Fruit fly (Drosophila melanogaster) whole organism, embryonic: ENCODE data around the gene Dscam3.

Experiments
- Adf1 ChIP-seq: fragments of 200-800 bp; sonication (Bioruptor generic); IDR thresholded peaks from 2 replicates; pipeline ENCODE4 v1.3.6; 2022; ENCODE audit warnings: missing biosample characterization, missing genetic modification characterization
- Bgb ChIP-seq: fragments of 200-800 bp; sonication (Bioruptor generic); IDR thresholded peaks from 2 replicates; pipeline ENCODE4 v1.3.6; 2022; ENCODE audit warnings: missing biosample characterization, missing genetic modification characterization; ENCODE audit not compliant: partially characterized antibody
- CG10209 ChIP-seq: fragments of 200-800 bp; sonication (Bioruptor generic); optimal IDR thresholded peaks from 3 replicates; lab custom pipeline; 2017; ENCODE audit warnings: missing biosample characterization, mild to moderate bottlenecking, missing genetic modification characterization, missing genetic modification reagents
- CG10543 ChIP-seq: fragments of 200-800 bp; sonication (Bioruptor generic); optimal IDR thresholded peaks from 3 replicates; lab custom pipeline; 2017; ENCODE audit warnings: missing biosample characterization, mild to moderate bottlenecking, missing genetic modification characterization, moderate library complexity
- CG11504 ChIP-seq: fragments of 200-800 bp; sonication (Bioruptor generic); optimal IDR thresholded peaks from 3 replicates; lab custom pipeline; 2019; ENCODE audit warnings: missing biosample characterization, mild to moderate bottlenecking, missing genetic modification characterization, moderate library complexity
- CG11696 ChIP-seq: fragments of 200-800 bp; sonication (Bioruptor generic); IDR thresholded peaks from 2 replicates; pipeline ENCODE4 v1.3.6; 2022; ENCODE audit warnings: missing biosample characterization, missing genetic modification characterization
- CG11723 ChIP-seq: fragments of 200-800 bp; sonication (Bioruptor generic); optimal IDR thresholded peaks from 2 replicates; lab custom pipeline; 2017; ENCODE audit warnings: missing biosample characterization, mild to moderate bottlenecking, missing genetic modification characterization
- CG13424 ChIP-seq: fragments of 200-800 bp; sonication (Bioruptor generic); optimal IDR thresholded peaks from 2 replicates; lab custom pipeline; 2019; ENCODE audit warnings: missing biosample characterization, mild to moderate bottlenecking, missing genetic modification characterization, moderate library complexity
- CG13894 ChIP-seq: fragments of 200-800 bp; sonication (Bioruptor generic); optimal IDR thresholded peaks from 3 replicates; lab custom pipeline; 2018; ENCODE audit warnings: missing biosample characterization, mild to moderate bottlenecking, missing genetic modification characterization, moderate library complexity
- CG14441 ChIP-seq: fragments of 200-800 bp; sonication (Bioruptor generic); IDR thresholded peaks from 2 replicates; pipeline ENCODE4 v1.3.6; 2022; ENCODE audit warnings: missing biosample characterization, missing genetic modification characterization
- CG15011 ChIP-seq: fragments of 200-800 bp; sonication (Bioruptor generic); optimal IDR thresholded peaks from 3 replicates; lab custom pipeline; 2018; ENCODE audit warnings: missing biosample characterization, mild to moderate bottlenecking, missing genetic modification characterization
- CG1602 ChIP-seq: fragments of 200-800 bp; sonication (Bioruptor generic); optimal IDR thresholded peaks from 3 replicates; lab custom pipeline; 2016; ENCODE audit warnings: missing biosample characterization, missing genetic modification characterization
- CG17186 ChIP-seq: fragments of 200-800 bp; sonication (Bioruptor generic); optimal IDR thresholded peaks from 3 replicates; lab custom pipeline; 2017; ENCODE audit warnings: missing biosample characterization, missing genetic modification reagents, missing genetic modification characterization
- CG34422 ChIP-seq: fragments of 200-800 bp; sonication (Bioruptor generic); IDR thresholded peaks from 3 replicates; pipeline ENCODE4 v1.3.6; 2022; ENCODE audit warnings: missing biosample characterization, missing genetic modification characterization
- CG3847 ChIP-seq: fragments of 200-800 bp; sonication (Bioruptor generic); IDR thresholded peaks from 2 replicates; pipeline ENCODE4 v1.3.6; 2022; ENCODE audit warnings: missing biosample characterization, missing genetic modification characterization
- CG4360 ChIP-seq: fragments of 200-800 bp; sonication (Bioruptor generic); IDR thresholded peaks from 2 replicates; pipeline ENCODE4 v1.3.6; 2022; ENCODE audit warnings: missing biosample characterization, missing genetic modification characterization
- CG6689 ChIP-seq: fragments of 200-800 bp; sonication (Bioruptor generic); IDR thresholded peaks from 2 replicates; pipeline ENCODE4 v1.3.6; 2022; ENCODE audit warnings: missing biosample characterization, missing genetic modification characterization
- CG6854 ChIP-seq: fragments of 200-800 bp; sonication (Bioruptor generic); optimal IDR thresholded peaks from 3 replicates; lab custom pipeline; 2017; ENCODE audit warnings: missing biosample characterization, mild to moderate bottlenecking, missing genetic modification characterization
- CG7556 ChIP-seq: fragments of 200-800 bp; sonication (Bioruptor generic); optimal IDR thresholded peaks from 2 replicates; lab custom pipeline; 2017; ENCODE audit warnings: missing biosample characterization, mild to moderate bottlenecking, missing genetic modification characterization
- CTCF ChIP-seq: fragments of 200-800 bp; sonication (Bioruptor generic); optimal IDR thresholded peaks from 2 replicates; lab custom pipeline; 2017; ENCODE audit warnings: missing biosample characterization, mild to moderate bottlenecking, missing genetic modification characterization, moderate library complexity
- CoRest ChIP-seq: fragments of 200-800 bp; sonication (Bioruptor generic); optimal IDR thresholded peaks from 3 replicates; lab custom pipeline; 2018; ENCODE audit warnings: missing biosample characterization, mild to moderate bottlenecking, missing genetic modification characterization, moderate library complexity
- D19B ChIP-seq: fragments of 200-800 bp; sonication (Bioruptor generic); optimal IDR thresholded peaks from 2 replicates; lab custom pipeline; 2017; ENCODE audit warnings: missing biosample characterization, mild to moderate bottlenecking, missing genetic modification characterization
- Doc3 ChIP-seq: fragments of 200-800 bp; sonication (Bioruptor generic); IDR thresholded peaks from 3 replicates; pipeline ENCODE4 v1.3.6; 2022; ENCODE audit warnings: missing biosample characterization, missing genetic modification characterization; ENCODE audit not compliant: partially characterized antibody
- Drgx ChIP-seq: fragments of 200-800 bp; sonication (Bioruptor generic); IDR thresholded peaks from 2 replicates; pipeline ENCODE4 v1.3.6; 2022; ENCODE audit warnings: missing biosample characterization, missing genetic modification characterization
- E2f1 ChIP-seq: fragments of 200-800 bp; sonication (Bioruptor generic); IDR thresholded peaks from 2 replicates; pipeline ENCODE4 v1.3.6; 2022; ENCODE audit warnings: missing biosample characterization, missing genetic modification characterization
- HLH54F ChIP-seq: fragments of 200-800 bp; sonication (Bioruptor generic); optimal IDR thresholded peaks from 3 replicates; lab custom pipeline; 2016; ENCODE audit warnings: missing biosample characterization, missing genetic modification characterization
- HmgD ChIP-seq: fragments of 200-800 bp; sonication (Bioruptor generic); optimal IDR thresholded peaks from 3 replicates; lab custom pipeline; 2016; ENCODE audit warnings: missing biosample characterization, missing genetic modification characterization
- Myb ChIP-seq: fragments of 200-800 bp; sonication (Bioruptor generic); optimal IDR thresholded peaks from 2 replicates; lab custom pipeline; 2016; ENCODE audit warnings: missing biosample characterization, missing genetic modification characterization
- NC2α ChIP-seq: fragments of 200-800 bp; sonication (Bioruptor generic); optimal IDR thresholded peaks from 2 replicates; lab custom pipeline; 2016; ENCODE audit warnings: missing biosample characterization, missing genetic modification characterization
- Nf-YC ChIP-seq: fragments of 200-800 bp; optimal IDR thresholded peaks from 3 replicates; lab custom pipeline; 2019; ENCODE audit warnings: missing biosample characterization, mild to moderate bottlenecking, missing genetic modification characterization, moderate library complexity
- Ravus ChIP-seq: fragments of 200-800 bp; sonication (Bioruptor generic); IDR thresholded peaks from 2 replicates; pipeline ENCODE4 v1.3.6; 2022; ENCODE audit warnings: missing biosample characterization, missing genetic modification characterization
- Rfx ChIP-seq: fragments of 200-800 bp; sonication (Bioruptor generic); IDR thresholded peaks from 2 replicates; pipeline ENCODE4 v1.3.6; 2022; ENCODE audit warnings: missing biosample characterization, missing genetic modification characterization
- Scr ChIP-seq: fragments of 200-800 bp; sonication (Bioruptor generic); IDR thresholded peaks from 2 replicates; pipeline ENCODE4 v1.3.6; 2022; ENCODE audit warnings: missing biosample characterization, missing genetic modification characterization; ENCODE audit not compliant: partially characterized antibody
- Ssrp ChIP-seq: fragments of 200-800 bp; sonication (Bioruptor generic); optimal IDR thresholded peaks from 2 replicates; lab custom pipeline; 2018; ENCODE audit warnings: missing biosample characterization, mild to moderate bottlenecking, missing genetic modification characterization, moderate library complexity
- ato ChIP-seq: fragments of 200-800 bp; sonication (Bioruptor generic); IDR thresholded peaks from 2 replicates; pipeline ENCODE4 v1.3.6; 2022; ENCODE audit warnings: missing biosample characterization, missing genetic modification characterization; ENCODE audit not compliant: partially characterized antibody
- cas ChIP-seq: fragments of 200-800 bp; sonication (Bioruptor generic); IDR thresholded peaks from 2 replicates; pipeline ENCODE4 v1.3.6; 2022; ENCODE audit warnings: missing biosample characterization, missing genetic modification characterization
- dmrt99B ChIP-seq: fragments of 200-800 bp; sonication (Bioruptor generic); optimal IDR thresholded peaks from 2 replicates; lab custom pipeline; 2018; ENCODE audit warnings: missing biosample characterization, mild to moderate bottlenecking, missing genetic modification characterization, moderate library complexity
- gem ChIP-seq: fragments of 200-800 bp; sonication (Bioruptor generic); optimal IDR thresholded peaks from 2 replicates; lab custom pipeline; 2019; ENCODE audit warnings: missing biosample characterization, mild to moderate bottlenecking, missing genetic modification characterization, moderate library complexity
- gro ChIP-seq: fragments of 200-800 bp; sonication (Bioruptor generic); optimal IDR thresholded peaks from 2 replicates; lab custom pipeline; 2016; ENCODE audit warnings: missing biosample characterization, missing genetic modification characterization
- nmo ChIP-seq: fragments of 200-800 bp; sonication (Bioruptor generic); optimal IDR thresholded peaks from 2 replicates; lab custom pipeline; 2018; ENCODE audit warnings: missing biosample characterization, mild to moderate bottlenecking, missing genetic modification characterization, moderate library complexity
- pum ChIP-seq: fragments of 200-800 bp; sonication (Bioruptor generic); optimal IDR thresholded peaks from 2 replicates; lab custom pipeline; 2016; ENCODE audit warnings: missing biosample characterization, missing genetic modification characterization
- sna ChIP-seq: fragments of 200-800 bp; sonication (Bioruptor generic); IDR thresholded peaks from 2 replicates; pipeline ENCODE4 v1.3.6; 2022; ENCODE audit warnings: missing biosample characterization, missing genetic modification characterization; ENCODE audit not compliant: partially characterized antibody
- ssp ChIP-seq: fragments of 200-800 bp; sonication (Bioruptor generic); IDR thresholded peaks from 2 replicates; pipeline ENCODE4 v1.3.6; 2022; ENCODE audit warnings: missing biosample characterization, missing genetic modification characterization
- vfl ChIP-seq: fragments of 200-800 bp; sonication (Bioruptor generic); optimal IDR thresholded peaks from 2 replicates; lab custom pipeline; 2016; ENCODE audit warnings: missing biosample characterization, missing genetic modification characterization
- zfh1 ChIP-seq: fragments of 200-800 bp; sonication (Bioruptor generic); IDR thresholded peaks from 3 replicates; pipeline ENCODE4 v1.3.6; 2022; ENCODE audit warnings: missing biosample characterization, missing genetic modification characterization

The Dscam3 gene

dm6 chr3R:17539789-17540496, 34.5 kb upstream of the Dscam3 start, which contains the start of gene SF1 (continued):
- TF ChIP-seq CG1602 = peak; percentile 30
- TF ChIP-seq CG7556 = peak; percentile 36
- TF ChIP-seq CG10543 = peak; percentile 47
- TF ChIP-seq Myb (GFP tag; lab: Kevin White, UChicago) = peak; percentile 29

DNA sequence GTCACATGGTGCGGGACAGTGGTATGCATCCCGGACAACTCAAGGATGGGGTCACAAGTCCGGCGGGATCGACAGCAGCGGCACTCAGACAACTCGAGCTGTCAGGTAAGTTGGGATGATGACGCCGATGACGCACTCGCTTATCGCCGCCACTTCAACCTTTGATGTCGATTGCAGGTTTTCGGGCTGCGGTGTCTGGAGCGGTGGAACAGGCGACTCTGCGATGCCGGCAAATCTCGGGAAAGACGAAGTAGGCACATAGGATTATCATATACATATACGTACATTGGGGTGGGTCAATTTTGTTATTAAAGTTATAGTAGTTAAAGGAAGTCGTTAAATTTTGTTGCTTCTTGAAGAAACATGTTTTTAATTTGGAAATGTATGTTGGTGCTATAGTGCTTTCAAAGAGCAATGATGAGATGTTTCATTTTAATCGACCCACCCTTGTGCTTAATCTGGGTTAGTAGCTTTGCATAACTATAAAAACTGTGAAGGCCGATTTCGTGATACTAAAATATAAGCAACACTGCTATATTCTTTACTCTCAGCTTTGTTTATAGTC, 31.2 kb upstream of the Dscam3 start:
- no peak for TF ChIP-seq CG13894
- no peak for TF ChIP-seq HLH54F
- no peak for TF ChIP-seq NC2α (GFP tag; lab: Kevin White, UChicago)
- TF ChIP-seq CG11504 (tag; lab: Kevin White, UChicago) = no peak
- no peak for TF ChIP-seq HmgD (GFP tag; lab: Kevin White, UChicago)
- TF ChIP-seq CG10209 (GFP tag; lab: Kevin White, UChicago) = no peak
- TF ChIP-seq Ravus (GFP tag; lab: Robert Waterston, UW) = no peak
- no peak for TF ChIP-seq sna (GFP tag; lab: Robert Waterston, UW)
- TF ChIP-seq CG4360 (GFP tag; lab: Robert Waterston, UW) = no peak

dm6 chr3R:17535106-17535764, 29.8 kb upstream of the Dscam3 start:
- TF ChIP-seq zfh1 (GFP tag; lab: Robert Waterston, UW) (0 out of 3 replicates have a peak, but pooled peaks have one; percentile 13), Rfx (peak; percentile 33; the same call in 1 of the 2 replicates), Drgx (GFP tag; lab: Robert Waterston, UW) (peak; percentile 66), E2f1 (GFP tag; lab: Robert Waterston, UW) (peak; percentile 52), Scr (no peak), CG7556 (peak; percentile 73), CG13424 (peak; percentile 55), Nf-YC (peak; percentile 57), gem (tag; lab: Kevin White, UChicago) (peak; percentile 82), CoRest (peak; percentile 69), nmo (GFP tag; lab: Kevin White, UChicago) (peak; percentile 52), CG11723 (GFP tag; lab: Kevin White, UChicago) (peak; percentile 21), Bgb (peak; percentile 51), cas (GFP tag; lab: Robert Waterston, UW) (0 out of 2 replicates have a peak, but pooled peaks have one; percentile 9), CG17186 (no peak), CTCF (no peak), pum (no peak), gro (GFP tag; lab: Kevin White, UChicago) (peak; percentile 19), Doc3 (GFP tag; lab: Robert Waterston, UW) (no peak), CG34422 (GFP tag; lab: Robert Waterston, UW) (0 out of 3 replicates have a peak, but pooled peaks have one; percentile 50), Adf1 (GFP tag; lab: Robert Waterston, UW) (peak; percentile 72; the same call in 1 of the 2 replicates), CG10209 (GFP tag; lab: Kevin White, UChicago) (peak; percentile 43), CG15011 (GFP tag; lab: Kevin White, UChicago) (peak; percentile 53), CG6854 (GFP tag; lab: Kevin White, UChicago) (peak; percentile 40), dmrt99B (tag; lab: Kevin White, UChicago) (peak; percentile 69), CG14441 (GFP tag; lab: Robert Waterston, UW) (peak; percentile 11), vfl (no peak), CG11696 (GFP tag; lab: Robert Waterston, UW) (peak; percentile 92), CG3847 (GFP tag; lab: Robert Waterston, UW) (0 out of 2 replicates have a peak, but pooled peaks have one; percentile 19), ato (GFP tag; lab: Robert Waterston, UW) (no peak), Ssrp (tag; lab: Kevin White, UChicago) (peak; percentile 45), ssp (GFP tag; lab: Robert Waterston, UW) (no peak), D19B (GFP tag; lab: Kevin White, UChicago) (peak; percentile 44), CG6689 (GFP tag; lab: Robert Waterston, UW) (0 out of 2 replicates have a peak, but pooled peaks have one; percentile 33)
